Fruit fly (Drosophila melanogaster) whole organism, embryonic: ENCODE data around the gene Dlic.

Experiments
- Asciz ChIP-seq: fragments of 200-800 bp; sonication (Bioruptor generic); optimal IDR thresholded peaks from 2 replicates; lab custom pipeline; 2017; ENCODE audit warnings: missing biosample characterization, mild to moderate bottlenecking, missing genetic modification characterization, missing genetic modification reagents
- BEAF-32 ChIP-seq: fragments of 200-800 bp; sonication (Bioruptor generic); optimal IDR thresholded peaks from 3 replicates; lab custom pipeline; 2017; ENCODE audit warnings: missing biosample characterization, missing genetic modification characterization, mild to moderate bottlenecking, moderate library complexity, missing genetic modification reagents
- Bgb ChIP-seq: fragments of 200-800 bp; sonication (Bioruptor generic); IDR thresholded peaks from 2 replicates; pipeline ENCODE4 v1.3.6; 2022; ENCODE audit warnings: missing biosample characterization, missing genetic modification characterization; ENCODE audit not compliant: partially characterized antibody
- CG11247 ChIP-seq: fragments of 200-800 bp; sonication (Bioruptor generic); IDR thresholded peaks from 2 replicates; pipeline ENCODE4 v1.3.6; 2022; ENCODE audit warnings: missing biosample characterization, missing genetic modification characterization
- CG11696 ChIP-seq: fragments of 200-800 bp; sonication (Bioruptor generic); IDR thresholded peaks from 2 replicates; pipeline ENCODE4 v1.3.6; 2022; ENCODE audit warnings: missing biosample characterization, missing genetic modification characterization
- CG12942 ChIP-seq: fragments of 200-800 bp; sonication (Bioruptor generic); optimal IDR thresholded peaks from 3 replicates; lab custom pipeline; 2016; ENCODE audit warnings: missing biosample characterization, missing genetic modification characterization
- CG14441 ChIP-seq: fragments of 200-800 bp; sonication (Bioruptor generic); IDR thresholded peaks from 2 replicates; pipeline ENCODE4 v1.3.6; 2022; ENCODE audit warnings: missing biosample characterization, missing genetic modification characterization
- CG14860 ChIP-seq: fragments of 200-800 bp; sonication (Bioruptor generic); IDR thresholded peaks from 3 replicates; pipeline ENCODE4 v1.3.6; 2022; ENCODE audit warnings: missing biosample characterization, missing genetic modification characterization; ENCODE audit not compliant: partially characterized antibody
- CG14965 ChIP-seq: fragments of 200-800 bp; sonication (Bioruptor generic); optimal IDR thresholded peaks from 2 replicates; lab custom pipeline; 2016; ENCODE audit warnings: missing biosample characterization, missing genetic modification characterization, borderline replicate concordance
- CG17186 ChIP-seq: fragments of 200-800 bp; sonication (Bioruptor generic); optimal IDR thresholded peaks from 3 replicates; lab custom pipeline; 2017; ENCODE audit warnings: missing biosample characterization, missing genetic modification reagents, missing genetic modification characterization
- CG17359 ChIP-seq: fragments of 200-800 bp; sonication (Bioruptor generic); optimal IDR thresholded peaks from 3 replicates; lab custom pipeline; 2018; ENCODE audit warnings: missing biosample characterization, mild to moderate bottlenecking, missing genetic modification characterization, moderate library complexity
- CG17612 ChIP-seq: fragments of 200-800 bp; sonication (Bioruptor generic); IDR thresholded peaks from 2 replicates; pipeline ENCODE4 v1.3.6; 2022; ENCODE audit warnings: missing biosample characterization, missing genetic modification characterization
- CG1832 ChIP-seq: fragments of 200-800 bp; sonication (Bioruptor generic); optimal IDR thresholded peaks from 2 replicates; lab custom pipeline; 2017; ENCODE audit warnings: missing biosample characterization, mild to moderate bottlenecking, missing genetic modification characterization, inconsistent platforms
- CG2129 ChIP-seq: fragments of 200-800 bp; sonication (Bioruptor generic); IDR thresholded peaks from 2 replicates; pipeline ENCODE4 v1.3.6; 2022; ENCODE audit warnings: missing biosample characterization, missing genetic modification characterization; ENCODE audit not compliant: partially characterized antibody
- CG30020 ChIP-seq: fragments of 200-800 bp; optimal IDR thresholded peaks from 2 replicates; lab custom pipeline; 2019; ENCODE audit warnings: missing biosample characterization, mild to moderate bottlenecking, missing genetic modification characterization, moderate library complexity
- CG31224 ChIP-seq: fragments of 200-800 bp; sonication (Bioruptor generic); IDR thresholded peaks from 2 replicates; pipeline ENCODE4 v1.3.6; 2022; ENCODE audit warnings: missing biosample characterization, missing genetic modification characterization
- CG32767 ChIP-seq: fragments of 200-800 bp; sonication (Bioruptor generic); IDR thresholded peaks from 2 replicates; pipeline ENCODE4 v1.3.6; 2022; ENCODE audit warnings: missing biosample characterization, missing genetic modification characterization
- CG4424 ChIP-seq: fragments of 200-800 bp; sonication (Bioruptor generic); optimal IDR thresholded peaks from 3 replicates; lab custom pipeline; 2016; ENCODE audit warnings: missing biosample characterization, missing genetic modification characterization
- CG6854 ChIP-seq: fragments of 200-800 bp; sonication (Bioruptor generic); optimal IDR thresholded peaks from 3 replicates; lab custom pipeline; 2017; ENCODE audit warnings: missing biosample characterization, mild to moderate bottlenecking, missing genetic modification characterization
- CG7745 ChIP-seq: fragments of 200-800 bp; sonication (Bioruptor generic); optimal IDR thresholded peaks from 2 replicates; lab custom pipeline; 2018; ENCODE audit warnings: missing biosample characterization, mild to moderate bottlenecking, missing genetic modification characterization, moderate library complexity
- CG7987 ChIP-seq: fragments of 200-800 bp; sonication (Bioruptor generic); optimal IDR thresholded peaks from 2 replicates; lab custom pipeline; 2018; ENCODE audit warnings: missing biosample characterization, mild to moderate bottlenecking, missing genetic modification characterization, moderate library complexity
- CG8290 ChIP-seq, 3 experiments: fragments of 200-800 bp; sonication (Bioruptor generic); optimal IDR thresholded peaks; 2 replicates each; lab custom pipeline; 2016 to 2019; ENCODE audit warnings: missing biosample characterization in 3 of 3, missing genetic modification characterization in 3 of 3, mild to moderate bottlenecking in 2 of 3, moderate library complexity in 1 of 3
- Dip3 ChIP-seq: fragments of 200-800 bp; sonication (Bioruptor generic); optimal IDR thresholded peaks from 3 replicates; lab custom pipeline; 2016; ENCODE audit warnings: missing biosample characterization, missing genetic modification characterization
- Ets97D ChIP-seq: fragments of 200-800 bp; sonication (Bioruptor generic); optimal IDR thresholded peaks from 3 replicates; lab custom pipeline; 2016; ENCODE audit warnings: missing biosample characterization, missing genetic modification characterization
- HLH3B ChIP-seq: fragments of 200-800 bp; sonication (Bioruptor generic); IDR thresholded peaks from 2 replicates; pipeline ENCODE4 v1.3.6; 2022; ENCODE audit warnings: missing biosample characterization, missing genetic modification characterization
- Hmr ChIP-seq: fragments of 200-800 bp; sonication (Bioruptor generic); optimal IDR thresholded peaks from 3 replicates; lab custom pipeline; 2017; ENCODE audit warnings: mild to moderate bottlenecking, missing biosample characterization, missing genetic modification reagents, missing genetic modification characterization
- Med ChIP-seq: fragments of 200-800 bp; sonication (Bioruptor generic); peaks from one replicate; lab custom pipeline; 2016; ENCODE audit warnings: missing biosample characterization, missing genetic modification characterization, mild to moderate bottlenecking, inconsistent platforms, moderate library complexity
- Meics ChIP-seq: fragments of 200-800 bp; sonication (Bioruptor generic); optimal IDR thresholded peaks from 2 replicates; lab custom pipeline; 2017; ENCODE audit warnings: missing biosample characterization, mild to moderate bottlenecking, missing genetic modification characterization
- Nf-YB ChIP-seq: fragments of 200-800 bp; sonication (Bioruptor generic); optimal IDR thresholded peaks from 3 replicates; lab custom pipeline; 2019; ENCODE audit warnings: missing biosample characterization, mild to moderate bottlenecking, missing genetic modification characterization, moderate library complexity
- Pdp1 ChIP-seq, 2 experiments: fragments of 200-800 bp; sonication (Bioruptor generic); optimal IDR thresholded peaks; 3 replicates each; lab custom pipeline; 2016; ENCODE audit warnings: missing biosample characterization in 2 of 2, missing genetic modification characterization in 2 of 2, mild to moderate bottlenecking in 1 of 2, moderate library complexity in 1 of 2
- Six4 ChIP-seq: fragments of 200-800 bp; sonication (Bioruptor generic); optimal IDR thresholded peaks from 2 replicates; lab custom pipeline; 2016; ENCODE audit warnings: missing biosample characterization, missing genetic modification characterization
- Sox100B ChIP-seq: fragments of 200-800 bp; sonication (Bioruptor generic); optimal IDR thresholded peaks from 3 replicates; lab custom pipeline; 2018; ENCODE audit warnings: missing biosample characterization, mild to moderate bottlenecking, missing genetic modification characterization
- Sry-δ ChIP-seq: fragments of 200-800 bp; sonication (Bioruptor generic); optimal IDR thresholded peaks from 2 replicates; lab custom pipeline; 2016; ENCODE audit warnings: missing biosample characterization, missing genetic modification characterization
- Xbp1 ChIP-seq: fragments of 200-800 bp; sonication (Bioruptor generic); optimal IDR thresholded peaks from 3 replicates; lab custom pipeline; 2016; ENCODE audit warnings: missing biosample characterization, mild to moderate bottlenecking, missing genetic modification characterization
- corto ChIP-seq: fragments of 200-800 bp; sonication (Bioruptor generic); optimal IDR thresholded peaks from 2 replicates; lab custom pipeline; 2016; ENCODE audit warnings: missing biosample characterization, mild to moderate bottlenecking, missing genetic modification characterization, moderate library complexity
- crol ChIP-seq: fragments of 200-800 bp; sonication (Bioruptor generic); IDR thresholded peaks from 2 replicates; pipeline ENCODE4 v1.3.6; 2022; ENCODE audit warnings: missing biosample characterization, missing genetic modification characterization
- disco-r ChIP-seq: fragments of 200-800 bp; sonication (Bioruptor generic); optimal IDR thresholded peaks from 2 replicates; lab custom pipeline; 2016; ENCODE audit warnings: missing biosample characterization, missing genetic modification characterization
- gce ChIP-seq: fragments of 200-800 bp; sonication (Bioruptor generic); IDR thresholded peaks from 3 replicates; pipeline ENCODE4 v1.3.6; 2022; ENCODE audit warnings: missing biosample characterization, missing genetic modification characterization
- gcm2 ChIP-seq: fragments of 200-800 bp; sonication (Bioruptor generic); optimal IDR thresholded peaks from 2 replicates; lab custom pipeline; 2016; ENCODE audit warnings: missing biosample characterization, missing genetic modification characterization
- gem ChIP-seq: fragments of 200-800 bp; sonication (Bioruptor generic); optimal IDR thresholded peaks from 2 replicates; lab custom pipeline; 2019; ENCODE audit warnings: missing biosample characterization, mild to moderate bottlenecking, missing genetic modification characterization, moderate library complexity
- nau ChIP-seq: fragments of 200-800 bp; sonication (Bioruptor generic); optimal IDR thresholded peaks from 3 replicates; lab custom pipeline; 2017; ENCODE audit warnings: missing biosample characterization, mild to moderate bottlenecking, missing genetic modification characterization, missing genetic modification reagents
- nerfin-1 ChIP-seq: fragments of 200-800 bp; sonication (Bioruptor generic); optimal IDR thresholded peaks from 3 replicates; lab custom pipeline; 2019; ENCODE audit warnings: missing biosample characterization, mild to moderate bottlenecking, missing genetic modification characterization, moderate library complexity
- prd ChIP-seq, 3 experiments: fragments of >200 bp in 2 of 3; fragments of 200-800 bp in 1 of 3; sonication (Bioruptor generic) in 1 of 3; optimal IDR thresholded peaks in 2 of 3; IDR thresholded peaks in 1 of 3; 2 replicates in 2 of 3; 3 replicates in 1 of 3; pipeline versions ENCODE4 v1.3.6 to Lab custom; 2017 to 2022; ENCODE audit warnings: missing biosample characterization in 1 of 3, missing genetic modification characterization in 1 of 3
- sd ChIP-seq: fragments of 200-800 bp; sonication (Bioruptor generic); optimal IDR thresholded peaks from 3 replicates; lab custom pipeline; 2018; ENCODE audit warnings: missing biosample characterization, mild to moderate bottlenecking, missing genetic modification characterization, moderate library complexity
- vvl ChIP-seq: fragments of 200-800 bp; sonication (Bioruptor generic); IDR thresholded peaks from 2 replicates; pipeline ENCODE4 v1.3.6; 2022; ENCODE audit warnings: missing biosample characterization, missing genetic modification characterization
- yki ChIP-seq: fragments of >200 bp; optimal IDR thresholded peaks from 3 replicates; lab custom pipeline; 2018
- z ChIP-seq: fragments of 200-800 bp; sonication (Bioruptor generic); IDR thresholded peaks from 3 replicates; pipeline ENCODE4 v1.3.6; 2022; ENCODE audit warnings: missing biosample characterization, missing genetic modification characterization

The Dlic gene

DNA sequence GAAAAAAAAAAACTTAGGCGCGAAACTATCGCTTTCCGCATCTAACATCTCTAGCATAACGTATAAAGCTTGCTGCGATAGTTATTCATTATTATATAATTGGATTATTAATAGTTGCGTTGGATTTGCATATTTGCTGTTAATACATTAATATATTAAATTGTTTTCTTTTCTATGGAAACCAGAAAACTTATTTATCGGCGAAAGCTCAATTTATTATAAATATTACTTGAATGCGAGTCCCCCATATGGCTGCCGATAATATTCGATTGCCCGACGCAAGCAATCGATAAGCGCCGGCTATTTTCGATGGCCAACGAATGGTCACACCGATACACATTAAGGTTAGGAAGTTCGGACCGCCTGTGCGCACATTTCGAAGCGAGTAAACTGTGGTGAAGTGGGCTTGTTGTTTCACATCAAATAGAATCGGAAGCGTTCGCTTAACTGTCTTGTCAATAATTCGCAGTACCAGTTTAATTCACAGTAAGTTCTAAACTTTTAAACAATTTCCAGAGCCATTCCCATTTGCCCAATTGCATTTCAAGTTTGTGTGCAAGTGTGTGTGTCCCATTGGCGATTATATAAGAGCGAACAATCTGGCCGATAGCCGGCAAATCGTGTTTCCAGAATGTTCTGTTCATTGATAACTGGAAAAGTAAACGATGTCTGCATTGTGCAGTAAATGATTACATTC is 45.9 kb upstream of the Dlic start, which contains the start of gene Hsp60A (continued):
- TF ChIP-seq prd (optimal IDR thresholded peaks at IDR 0.05; lab: Kevin White, UChicago) (no peak), prd (GFP tag; IDR thresholded peaks at IDR 0.05; lab: Robert Waterston, UW) (peak; percentile 54; the same call in 2 of the 3 replicates), nerfin-1 (tag; lab: Kevin White, UChicago) (peak; percentile 26), crol (GFP tag; lab: Robert Waterston, UW) (no peak), Ets97D (GFP tag; lab: Kevin White, UChicago) (peak; percentile 37), CG12942 (GFP tag; lab: Kevin White, UChicago) (peak; percentile 15), CG17359 (tag; lab: Kevin White, UChicago) (peak; percentile 56), Asciz (no peak), sd (tag; lab: Kevin White, UChicago) (no peak), CG30020 (tag; lab: Kevin White, UChicago) (peak; percentile 25), Pdp1 (GFP tag; optimal IDR thresholded peaks at IDR 0.05; lab: Kevin White, UChicago) (peak in 1 of 2 experiments; percentile 96), CG6854 (no peak), CG14965 (GFP tag; lab: Kevin White, UChicago) (no peak), CG17612 (no peak), Sry-δ (peak; percentile 73), gce (no peak), CG4424 (GFP tag; lab: Kevin White, UChicago) (peak; percentile 34), nau (GFP tag; lab: Kevin White, UChicago) (no peak), HLH3B (0 out of 2 replicates have a peak, but pooled peaks have one; percentile 28), CG7987 (no peak), Bgb (GFP tag; lab: Robert Waterston, UW) (peak; percentile 77), Nf-YB (peak; percentile 6), gcm2 (GFP tag; lab: Kevin White, UChicago) (no peak), yki (no peak), CG11247 (GFP tag; lab: Robert Waterston, UW) (0 out of 2 replicates have a peak, but pooled peaks have one; percentile 14), vvl (0 out of 2 replicates have a peak, but pooled peaks have one; percentile 18), Xbp1 (GFP tag; lab: Kevin White, UChicago) (peak; percentile 59), disco-r (GFP tag; lab: Kevin White, UChicago) (no peak), CG14441 (GFP tag; lab: Robert Waterston, UW) (peak; percentile 38; the same call in 1 of the 2 replicates), gem (tag; lab: Kevin White, UChicago) (peak; percentile 73), CG14860 (GFP tag; lab: Robert Waterston, UW) (peak; percentile 77), corto (GFP tag; lab: Kevin White, UChicago) (peak; percentile 36), CG7745 (tag; lab: Kevin White, UChicago) (no peak), CG32767 (GFP tag; lab: Robert Waterston, UW) (no peak), Meics (GFP tag; lab: Kevin White, UChicago) (peak; percentile 33), CG11696 (GFP tag; lab: Robert Waterston, UW) (no peak), Six4 (GFP tag; lab: Kevin White, UChicago) (peak; percentile 10), Med (GFP tag; lab: Kevin White, UChicago) (peak; percentile 69), CG8290 (GFP tag; optimal IDR thresholded peaks at IDR 0.05; lab: Kevin White, UChicago) (no peak), CG8290 (tag; optimal IDR thresholded peaks at IDR 0.05; lab: Kevin White, UChicago) (no peak), Sox100B (GFP tag; lab: Kevin White, UChicago) (no peak), CG2129 (GFP tag; lab: Robert Waterston, UW) (peak; percentile 60; the same call in 1 of the 2 replicates), CG1832 (GFP tag; lab: Kevin White, UChicago) (no peak), Dip3 (GFP tag; lab: Kevin White, UChicago) (peak; percentile 16), Hmr (GFP tag; lab: Kevin White, UChicago) (peak; percentile 52), BEAF-32 (GFP tag; lab: Kevin White, UChicago) (peak; percentile 86), CG31224 (no peak; the same call in 1 of the 2 replicates), z (GFP tag; lab: Robert Waterston, UW) (no peak), CG17186 (GFP tag; lab: Kevin White, UChicago) (peak; percentile 12)
